Worm (Caenorhabditis elegans): ENCODE measurements around the gene elo-7.

DNA sequence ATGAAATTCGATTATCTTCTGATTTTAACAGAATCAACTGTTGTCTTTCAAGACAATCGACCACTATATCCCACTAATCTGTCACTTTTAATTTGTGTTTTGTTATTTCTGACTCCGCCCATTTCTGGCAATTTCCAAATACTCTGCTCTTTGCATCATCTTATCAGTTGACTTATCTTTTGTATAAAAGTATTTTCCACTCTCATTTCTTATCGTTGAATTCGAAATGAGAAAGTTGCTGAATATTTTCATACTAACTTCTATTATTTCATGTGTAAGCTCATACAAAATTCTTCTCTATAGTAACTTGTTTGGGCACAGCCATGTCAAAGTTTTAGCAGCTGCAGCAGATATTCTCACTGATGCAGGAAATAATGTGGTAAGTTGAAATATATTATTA, 29.6 kb upstream of the elo-7 start, which contains the start of gene ugt-21:
- TF ChIP-seq pha-4 (tag; optimal IDR thresholded peaks at IDR 0.05) (no peak), cebp-2 (GFP tag; IDR thresholded peaks at IDR 0.05) (no peak), chd-7 (tag; optimal IDR thresholded peaks at IDR 0.05) (no peak), ama-1 (optimal IDR thresholded peaks at IDR 0.05) (no peak), ama-1 (GFP tag; optimal IDR thresholded peaks at IDR 0.05) (no peak), ceh-79 (tag; optimal IDR thresholded peaks at IDR 0.05) (no peak), nfya-1 (tag; optimal IDR thresholded peaks at IDR 0.05; ENCODE audit: borderline replicate concordance, insufficient read depth) (no peak), egrh-3 (GFP tag; IDR thresholded peaks at IDR 0.05) (no peak), tbx-9 (tag; optimal IDR thresholded peaks at IDR 0.05; ENCODE audit: borderline replicate concordance) (no peak), snpc-3.4 (tag; optimal IDR thresholded peaks at IDR 0.05) (no peak), madf-8 (GFP tag; conservative IDR thresholded peaks at IDR 0.05) (no peak)

Measured in whole organism, young adult.